Fruit fly (Drosophila melanogaster) whole organism, embryonic: ENCODE data around the gene Tmep.

Source experiments
- BtbVII ChIP-seq: fragments of 200-800 bp; sonication (Bioruptor generic); optimal IDR thresholded peaks from 3 replicates; lab custom pipeline; 2017; ENCODE audit warnings: missing biosample characterization, mild to moderate bottlenecking, missing genetic modification characterization
- CG11247 ChIP-seq: fragments of 200-800 bp; sonication (Bioruptor generic); IDR thresholded peaks from 2 replicates; pipeline ENCODE4 v1.3.6; 2022; ENCODE audit warnings: missing biosample characterization, missing genetic modification characterization
- CG11696 ChIP-seq: fragments of 200-800 bp; sonication (Bioruptor generic); IDR thresholded peaks from 2 replicates; pipeline ENCODE4 v1.3.6; 2022; ENCODE audit warnings: missing biosample characterization, missing genetic modification characterization
- CG12104 ChIP-seq: fragments of 200-800 bp; sonication (Bioruptor generic); optimal IDR thresholded peaks from 3 replicates; lab custom pipeline; 2016; ENCODE audit warnings: missing biosample characterization, missing genetic modification characterization
- CG13424 ChIP-seq: fragments of 200-800 bp; sonication (Bioruptor generic); optimal IDR thresholded peaks from 2 replicates; lab custom pipeline; 2019; ENCODE audit warnings: missing biosample characterization, mild to moderate bottlenecking, missing genetic modification characterization, moderate library complexity
- CG13624 ChIP-seq: fragments of 200-800 bp; sonication (Bioruptor generic); optimal IDR thresholded peaks from 2 replicates; lab custom pipeline; 2016; ENCODE audit warnings: missing biosample characterization, missing genetic modification characterization
- CG2116 ChIP-seq: fragments of 200-800 bp; sonication (Bioruptor generic); optimal IDR thresholded peaks from 3 replicates; lab custom pipeline; 2018; ENCODE audit warnings: missing biosample characterization, mild to moderate bottlenecking, missing genetic modification characterization
- CG2120 ChIP-seq: fragments of 200-800 bp; sonication (Bioruptor generic); optimal IDR thresholded peaks from 3 replicates; lab custom pipeline; 2016; ENCODE audit warnings: missing biosample characterization, missing genetic modification characterization
- CG32532 ChIP-seq: fragments of 200-800 bp; sonication (Bioruptor generic); IDR thresholded peaks from 2 replicates; pipeline ENCODE4 v1.3.6; 2022; ENCODE audit warnings: missing biosample characterization, missing genetic modification characterization
- CG32767 ChIP-seq: fragments of 200-800 bp; sonication (Bioruptor generic); IDR thresholded peaks from 2 replicates; pipeline ENCODE4 v1.3.6; 2022; ENCODE audit warnings: missing biosample characterization, missing genetic modification characterization
- CG5180 ChIP-seq: fragments of 200-800 bp; sonication (Bioruptor generic); optimal IDR thresholded peaks from 3 replicates; lab custom pipeline; 2017; ENCODE audit warnings: missing biosample characterization, missing genetic modification characterization, mild to moderate bottlenecking, moderate library complexity, missing genetic modification reagents
- CG5953 ChIP-seq: fragments of 200-800 bp; sonication (Bioruptor generic); IDR thresholded peaks from 2 replicates; pipeline ENCODE4 v1.3.6; 2022; ENCODE audit warnings: missing biosample characterization, missing genetic modification characterization
- CG6765 ChIP-seq: fragments of 200-800 bp; sonication (Bioruptor generic); optimal IDR thresholded peaks from 3 replicates; lab custom pipeline; 2017; ENCODE audit warnings: missing biosample characterization, mild to moderate bottlenecking, missing genetic modification characterization
- CG6813 ChIP-seq: fragments of 200-800 bp; sonication (Bioruptor generic); optimal IDR thresholded peaks from 2 replicates; lab custom pipeline; 2017; ENCODE audit warnings: missing biosample characterization, missing genetic modification characterization, mild to moderate bottlenecking, moderate library complexity, missing genetic modification reagents
- CG6854 ChIP-seq: fragments of 200-800 bp; sonication (Bioruptor generic); optimal IDR thresholded peaks from 3 replicates; lab custom pipeline; 2017; ENCODE audit warnings: missing biosample characterization, mild to moderate bottlenecking, missing genetic modification characterization
- CG8089 ChIP-seq: fragments of 200-800 bp; sonication (Bioruptor generic); optimal IDR thresholded peaks from 3 replicates; lab custom pipeline; 2016; ENCODE audit warnings: missing biosample characterization, missing genetic modification characterization
- CG8924 ChIP-seq: fragments of 200-800 bp; optimal IDR thresholded peaks from 3 replicates; lab custom pipeline; 2019; ENCODE audit warnings: missing biosample characterization, mild to moderate bottlenecking, missing genetic modification characterization, moderate library complexity
- CHES-1-like ChIP-seq: fragments of 200-800 bp; sonication (Bioruptor generic); optimal IDR thresholded peaks from 2 replicates; lab custom pipeline; 2016; ENCODE audit warnings: missing biosample characterization, missing genetic modification characterization
- D ChIP-seq, 2 experiments: fragments of 200-800 bp in 1 of 2; fragments of >200 bp in 1 of 2; sonication (Bioruptor generic) in 1 of 2; optimal IDR thresholded peaks; 2 replicates in 1 of 2; 3 replicates in 1 of 2; lab custom pipeline; 2017; ENCODE audit warnings: mild to moderate bottlenecking in 1 of 2, missing biosample characterization in 1 of 2, missing genetic modification characterization in 1 of 2, missing genetic modification reagents in 1 of 2
- E2f1 ChIP-seq: fragments of 200-800 bp; sonication (Bioruptor generic); IDR thresholded peaks from 2 replicates; pipeline ENCODE4 v1.3.6; 2022; ENCODE audit warnings: missing biosample characterization, missing genetic modification characterization
- MBD-R2 ChIP-seq: fragments of 200-800 bp; sonication (Bioruptor generic); IDR thresholded peaks from 2 replicates; pipeline ENCODE4 v1.3.6; 2022; ENCODE audit warnings: missing biosample characterization, missing genetic modification characterization
- Oli ChIP-seq: fragments of 200-800 bp; sonication (Bioruptor generic); optimal IDR thresholded peaks from 2 replicates; lab custom pipeline; 2018; ENCODE audit warnings: missing biosample characterization, mild to moderate bottlenecking, missing genetic modification characterization, moderate library complexity
- Ptx1 ChIP-seq: fragments of 200-800 bp; sonication (Bioruptor generic); IDR thresholded peaks from 2 replicates; pipeline ENCODE4 v1.3.6; 2022; ENCODE audit warnings: missing biosample characterization, missing genetic modification characterization
- Sry-β ChIP-seq: fragments of 200-800 bp; sonication (Bioruptor generic); optimal IDR thresholded peaks from 2 replicates; lab custom pipeline; 2018; ENCODE audit warnings: missing biosample characterization, mild to moderate bottlenecking, missing genetic modification characterization, moderate library complexity
- al ChIP-seq: fragments of 200-800 bp; sonication (Bioruptor generic); IDR thresholded peaks from 2 replicates; pipeline ENCODE4 v1.3.6; 2022; ENCODE audit warnings: missing biosample characterization, missing genetic modification characterization
- bigmax ChIP-seq: fragments of 200-800 bp; sonication (Bioruptor generic); optimal IDR thresholded peaks from 2 replicates; lab custom pipeline; 2018; ENCODE audit warnings: missing biosample characterization, mild to moderate bottlenecking, missing genetic modification characterization
- bsh ChIP-seq, 2 experiments: fragments of 200-800 bp; sonication (Bioruptor generic); optimal IDR thresholded peaks; 2 replicates each; lab custom pipeline; 2017 to 2018; ENCODE audit warnings: mild to moderate bottlenecking in 2 of 2, missing biosample characterization in 2 of 2, missing genetic modification characterization in 2 of 2, moderate library complexity in 1 of 2
- ci ChIP-seq: fragments of 200-800 bp; sonication (Bioruptor generic); IDR thresholded peaks from 3 replicates; pipeline ENCODE4 v1.3.6; 2022; ENCODE audit warnings: missing biosample characterization, missing genetic modification characterization
- cwo ChIP-seq: fragments of 200-800 bp; sonication (Bioruptor generic); optimal IDR thresholded peaks from 3 replicates; lab custom pipeline; 2017; ENCODE audit warnings: missing biosample characterization, missing genetic modification characterization, mild to moderate bottlenecking, moderate library complexity, missing genetic modification reagents
- dpn ChIP-seq, 2 experiments: fragments of 200-800 bp; sonication (Bioruptor generic); optimal IDR thresholded peaks; 3 replicates each; lab custom pipeline; 2016; ENCODE audit warnings: missing biosample characterization in 2 of 2, missing genetic modification characterization in 2 of 2
- eve ChIP-seq, 2 experiments: fragments of >200 bp; optimal IDR thresholded peaks; 2 replicates each; lab custom pipeline; 2017; ENCODE audit warnings: missing biosample characterization in 2 of 2, missing genetic modification characterization in 2 of 2
- fd102C ChIP-seq: fragments of 200-800 bp; sonication (Bioruptor generic); optimal IDR thresholded peaks from 2 replicates; lab custom pipeline; 2018; ENCODE audit warnings: missing biosample characterization, mild to moderate bottlenecking, missing genetic modification characterization, moderate library complexity
- grn ChIP-seq: fragments of 200-800 bp; sonication (Bioruptor generic); optimal IDR thresholded peaks from 3 replicates; lab custom pipeline; 2017; ENCODE audit warnings: missing biosample characterization, missing genetic modification characterization
- ken ChIP-seq: fragments of 200-800 bp; sonication (Bioruptor generic); IDR thresholded peaks from 3 replicates; pipeline ENCODE4 v1.3.6; 2022; ENCODE audit warnings: missing biosample characterization, missing genetic modification characterization
- lola ChIP-seq, 3 experiments: fragments of >200 bp in 2 of 3; fragments of 200-800 bp in 1 of 3; sonication (Bioruptor generic) in 1 of 3; optimal IDR thresholded peaks; 2 replicates each; lab custom pipeline; 2017 to 2019; ENCODE audit warnings: missing biosample characterization in 3 of 3, missing genetic modification characterization in 3 of 3, mild to moderate bottlenecking in 1 of 3, moderate library complexity in 1 of 3
- maf-S ChIP-seq: fragments of 200-800 bp; sonication (Bioruptor generic); optimal IDR thresholded peaks from 2 replicates; lab custom pipeline; 2016; ENCODE audit warnings: missing biosample characterization, missing genetic modification characterization
- nau ChIP-seq: fragments of 200-800 bp; sonication (Bioruptor generic); optimal IDR thresholded peaks from 3 replicates; lab custom pipeline; 2017; ENCODE audit warnings: missing biosample characterization, mild to moderate bottlenecking, missing genetic modification characterization, missing genetic modification reagents
- nmo ChIP-seq: fragments of 200-800 bp; sonication (Bioruptor generic); optimal IDR thresholded peaks from 2 replicates; lab custom pipeline; 2018; ENCODE audit warnings: missing biosample characterization, mild to moderate bottlenecking, missing genetic modification characterization, moderate library complexity
- prd ChIP-seq, 3 experiments: fragments of >200 bp in 2 of 3; fragments of 200-800 bp in 1 of 3; sonication (Bioruptor generic) in 1 of 3; optimal IDR thresholded peaks in 2 of 3; IDR thresholded peaks in 1 of 3; 2 replicates in 2 of 3; 3 replicates in 1 of 3; pipeline versions ENCODE4 v1.3.6 to Lab custom; 2017 to 2022; ENCODE audit warnings: missing biosample characterization in 1 of 3, missing genetic modification characterization in 1 of 3
- pum ChIP-seq: fragments of 200-800 bp; sonication (Bioruptor generic); optimal IDR thresholded peaks from 2 replicates; lab custom pipeline; 2016; ENCODE audit warnings: missing biosample characterization, missing genetic modification characterization
- repo ChIP-seq: fragments of 200-800 bp; sonication (Bioruptor generic); optimal IDR thresholded peaks from 2 replicates; lab custom pipeline; 2016; ENCODE audit warnings: missing biosample characterization, missing genetic modification characterization
- sd ChIP-seq: fragments of 200-800 bp; sonication (Bioruptor generic); optimal IDR thresholded peaks from 3 replicates; lab custom pipeline; 2018; ENCODE audit warnings: missing biosample characterization, mild to moderate bottlenecking, missing genetic modification characterization, moderate library complexity
- slou ChIP-seq: fragments of 200-800 bp; sonication (Bioruptor generic); optimal IDR thresholded peaks from 3 replicates; lab custom pipeline; 2016; ENCODE audit warnings: missing biosample characterization, missing genetic modification characterization
- slp2 ChIP-seq: fragments of 200-800 bp; sonication (Bioruptor generic); optimal IDR thresholded peaks from 2 replicates; lab custom pipeline; 2016; ENCODE audit warnings: missing biosample characterization, missing genetic modification characterization
- tap ChIP-seq: fragments of 200-800 bp; optimal IDR thresholded peaks from 3 replicates; lab custom pipeline; 2019; ENCODE audit warnings: missing biosample characterization, mild to moderate bottlenecking, missing genetic modification characterization, moderate library complexity
- unpg ChIP-seq: fragments of 200-800 bp; sonication (Bioruptor generic); optimal IDR thresholded peaks from 3 replicates; lab custom pipeline; 2018; ENCODE audit warnings: missing biosample characterization, mild to moderate bottlenecking, missing genetic modification characterization, moderate library complexity
- zf30C ChIP-seq: fragments of 200-800 bp; sonication (Bioruptor generic); optimal IDR thresholded peaks from 3 replicates; lab custom pipeline; 2018; ENCODE audit warnings: missing biosample characterization, mild to moderate bottlenecking, missing genetic modification characterization
- zfh1 ChIP-seq: fragments of 200-800 bp; sonication (Bioruptor generic); IDR thresholded peaks from 3 replicates; pipeline ENCODE4 v1.3.6; 2022; ENCODE audit warnings: missing biosample characterization, missing genetic modification characterization

Tmep gene

DNA sequence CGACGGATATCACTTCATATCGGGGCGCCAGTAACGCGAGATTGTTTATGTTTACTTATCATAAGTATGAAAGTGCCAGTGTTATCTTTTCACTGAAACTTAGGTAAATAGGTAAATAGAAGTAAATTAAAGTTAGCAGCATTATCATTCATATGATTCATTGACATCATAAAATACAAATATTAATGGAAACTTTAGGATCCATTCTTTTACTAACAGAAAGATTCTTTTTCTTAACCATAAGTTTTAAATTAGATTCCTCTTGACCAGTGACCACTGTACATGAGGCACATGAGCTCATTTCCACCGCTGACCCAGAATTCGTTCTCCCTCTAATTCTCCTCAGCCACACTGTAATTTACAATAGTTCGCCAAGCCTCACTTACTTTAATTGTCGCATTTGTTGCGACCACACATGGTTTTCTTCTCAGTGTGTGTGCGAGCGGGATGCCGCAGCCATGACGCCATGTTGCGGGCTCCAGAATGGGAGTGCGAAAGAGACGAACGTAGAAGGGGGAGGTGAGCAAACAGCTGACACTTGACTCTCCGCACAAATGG is 9.5 kb downstream of the Tmep start (continued):
- peak; percentile 29 for TF ChIP-seq cwo
- peak; percentile 7 for TF ChIP-seq CG8924
- no peak for TF ChIP-seq bigmax (GFP tag; lab: Kevin White, UChicago)
- 0 out of 2 replicates have a peak, but pooled peaks have one; percentile 37 for TF ChIP-seq CG32532 (GFP tag; lab: Robert Waterston, UW)
- TF ChIP-seq E2f1 (GFP tag; lab: Robert Waterston, UW): 0 out of 2 replicates have a peak, but pooled peaks have one; percentile 35
- peak; percentile 28 for TF ChIP-seq CG6854 (GFP tag; lab: Kevin White, UChicago)
- TF ChIP-seq CG13424: peak; percentile 33
- no peak for TF ChIP-seq CG12104 (GFP tag; lab: Kevin White, UChicago)
- no peak for TF ChIP-seq CHES-1-like (GFP tag; lab: Kevin White, UChicago)
- TF ChIP-seq slou: no peak
- TF ChIP-seq CG11247: no peak
- TF ChIP-seq unpg (GFP tag; lab: Kevin White, UChicago): peak; percentile 48
- 0 out of 2 replicates have a peak, but pooled peaks have one; percentile 18 for TF ChIP-seq MBD-R2 (GFP tag; lab: Robert Waterston, UW)
- TF ChIP-seq dpn (GFP tag; optimal IDR thresholded peaks at IDR 0.05; lab: Kevin White, UChicago): peak in 1 of 2 experiments; percentile 28
- peak; percentile 10; the same call in 1 of the 2 replicates for TF ChIP-seq al (GFP tag; lab: Robert Waterston, UW)
- TF ChIP-seq CG11696 (GFP tag; lab: Robert Waterston, UW): peak; percentile 11; the same call in 1 of the 2 replicates
- no peak for TF ChIP-seq D (optimal IDR thresholded peaks at IDR 0.05; lab: Kevin White, UChicago)
- peak; percentile 9 for TF ChIP-seq D (GFP tag; optimal IDR thresholded peaks at IDR 0.05; lab: Kevin White, UChicago)
- peak; percentile 53 for TF ChIP-seq CG13624 (GFP tag; lab: Kevin White, UChicago)
- peak; percentile 19 for TF ChIP-seq CG2116 (GFP tag; lab: Kevin White, UChicago)
- peak; percentile 3 for TF ChIP-seq Oli
- peak; percentile 9 for TF ChIP-seq sd (tag; lab: Kevin White, UChicago)
- no peak for TF ChIP-seq slp2
- TF ChIP-seq zfh1: peak; percentile 54; the same call in 2 of the 3 replicates
- peak; percentile 34; the same call in 1 of the 2 replicates for TF ChIP-seq Ptx1 (GFP tag; lab: Robert Waterston, UW)
- 0 out of 3 replicates have a peak, but pooled peaks have one; percentile 38 for TF ChIP-seq ken (GFP tag; lab: Robert Waterston, UW)
- no peak for TF ChIP-seq Sry-β (GFP tag; lab: Kevin White, UChicago)
- peak; percentile 43; the same call in 1 of the 3 replicates for TF ChIP-seq ci (GFP tag; lab: Robert Waterston, UW)
- TF ChIP-seq CG5180 (GFP tag; lab: Kevin White, UChicago): peak; percentile 54
- peak; percentile 69 for TF ChIP-seq BtbVII
- no peak for TF ChIP-seq prd (optimal IDR thresholded peaks at IDR 0.05; lab: Kevin White, UChicago)
- TF ChIP-seq prd (GFP tag; IDR thresholded peaks at IDR 0.05; lab: Robert Waterston, UW): peak; percentile 58
- TF ChIP-seq grn (GFP tag; lab: Kevin White, UChicago): peak; percentile 23
- TF ChIP-seq repo (GFP tag; lab: Kevin White, UChicago): peak; percentile 45
- peak in 1 of 2 experiments; percentile 58 for TF ChIP-seq bsh (GFP tag; optimal IDR thresholded peaks at IDR 0.05; lab: Kevin White, UChicago)
- TF ChIP-seq nmo (GFP tag; lab: Kevin White, UChicago): peak; percentile 4
- TF ChIP-seq lola (GFP tag; optimal IDR thresholded peaks at IDR 0.05; lab: Kevin White, UChicago): no peak
- no peak for TF ChIP-seq CG8089
- TF ChIP-seq CG2120 (GFP tag; lab: Kevin White, UChicago): peak; percentile 53
- peak; percentile 17 for TF ChIP-seq tap (tag; lab: Kevin White, UChicago)
- peak; percentile 49 for TF ChIP-seq nau
- TF ChIP-seq CG6765 (GFP tag; lab: Kevin White, UChicago): peak; percentile 1
- TF ChIP-seq eve (GFP tag; optimal IDR thresholded peaks at IDR 0.05; lab: Kevin White, UChicago): peak in 1 of 2 experiments; percentile 61
- TF ChIP-seq CG5953 (GFP tag; lab: Robert Waterston, UW): no peak
- TF ChIP-seq pum: peak; percentile 28
- no peak for TF ChIP-seq fd102C
- peak; percentile 71 for TF ChIP-seq zf30C (GFP tag; lab: Kevin White, UChicago)
- peak; percentile 65 for TF ChIP-seq CG6813 (GFP tag; lab: Kevin White, UChicago)
- TF ChIP-seq maf-S (GFP tag; lab: Kevin White, UChicago): no peak
- TF ChIP-seq CG32767: no peak
